Fruit fly (Drosophila melanogaster): Measurements from ENCODE around the gene rept.

rept gene

dm6 chr3L:19294613-19295299, 39.6 kb downstream of the rept start (continued):
- no peak for TF ChIP-seq CG8359 (GFP tag; optimal IDR thresholded peaks at IDR 0.05; ENCODE audit: borderline replicate concordance)
- TF ChIP-seq gt (GFP tag; IDR thresholded peaks at IDR 0.05), result no peak
- no peak for TF ChIP-seq TFAM (GFP tag; optimal IDR thresholded peaks at IDR 0.05)
- no peak for TF ChIP-seq ftz-f1 (GFP tag; optimal IDR thresholded peaks at IDR 0.05)
- peak; percentile 6; the same call in 1 of the 2 replicates for TF ChIP-seq Nf-YA (GFP tag; IDR thresholded peaks at IDR 0.05)
- TF ChIP-seq Ptx1 (GFP tag; IDR thresholded peaks at IDR 0.05), result no peak
- no peak for TF ChIP-seq CG1024 (GFP tag; IDR thresholded peaks at IDR 0.05)
- no peak for TF ChIP-seq hbn (GFP tag; IDR thresholded peaks at IDR 0.05; ENCODE audit: partially characterized antibody)
- no peak for TF ChIP-seq disco-r (GFP tag; optimal IDR thresholded peaks at IDR 0.05)
- no peak for TF ChIP-seq B-H1 (GFP tag; IDR thresholded peaks at IDR 0.05)
- no peak for TF ChIP-seq Optix (GFP tag; IDR thresholded peaks at IDR 0.05)
- no peak for TF ChIP-seq CG31441 (GFP tag; IDR thresholded peaks at IDR 0.05)
- no peak for TF ChIP-seq twi (tag; optimal IDR thresholded peaks at IDR 0.05)
- TF ChIP-seq sr (GFP tag; IDR thresholded peaks at IDR 0.05), result no peak
- TF ChIP-seq Taf1 (GFP tag; IDR thresholded peaks at IDR 0.05), result no peak
- TF ChIP-seq vvl (GFP tag; IDR thresholded peaks at IDR 0.05), result 0 out of 2 replicates have a peak, but pooled peaks have one; percentile 5
- no peak for TF ChIP-seq B-H2 (GFP tag; optimal IDR thresholded peaks at IDR 0.05)
- TF ChIP-seq CG4404 (GFP tag; IDR thresholded peaks at IDR 0.05), result no peak
- no peak for TF ChIP-seq CG10431 (GFP tag; optimal IDR thresholded peaks at IDR 0.05)
- TF ChIP-seq Xrp1 (GFP tag; IDR thresholded peaks at IDR 0.05), result peak; percentile 1; the same call in 1 of the 2 replicates
- no peak for TF ChIP-seq CG9817 (tag; optimal IDR thresholded peaks at IDR 0.05)
- no peak for TF ChIP-seq ab (GFP tag; optimal IDR thresholded peaks at IDR 0.05)
- TF ChIP-seq CG10366 (GFP tag; IDR thresholded peaks at IDR 0.05), result no peak
- peak; percentile 80 for TF ChIP-seq Sin3A (optimal IDR thresholded peaks at IDR 0.05)
- TF ChIP-seq CG11696 (GFP tag; IDR thresholded peaks at IDR 0.05), result no peak
- TF ChIP-seq CG15601 (tag; optimal IDR thresholded peaks at IDR 0.05), result no peak
- no peak for TF ChIP-seq CG5953 (GFP tag; IDR thresholded peaks at IDR 0.05)
- TF ChIP-seq slou (GFP tag; optimal IDR thresholded peaks at IDR 0.05), result no peak
- no peak for TF ChIP-seq Fer3 (tag; optimal IDR thresholded peaks at IDR 0.05)
- TF ChIP-seq chm (GFP tag; IDR thresholded peaks at IDR 0.05), result no peak
- TF ChIP-seq tin (GFP tag; optimal IDR thresholded peaks at IDR 0.05), result no peak
- TF ChIP-seq al (GFP tag; IDR thresholded peaks at IDR 0.05), result no peak
- TF ChIP-seq Neu2 (GFP tag; optimal IDR thresholded peaks at IDR 0.05; ENCODE audit: borderline replicate concordance), result no peak
- TF ChIP-seq Hr51 (GFP tag; optimal IDR thresholded peaks at IDR 0.05), result no peak
- TF ChIP-seq crp (GFP tag; optimal IDR thresholded peaks at IDR 0.05), result peak; percentile 75 to 96
- TF ChIP-seq CG3163 (GFP tag; optimal IDR thresholded peaks at IDR 0.05), result peak; percentile 8
- no peak for TF ChIP-seq HLH4C (GFP tag; IDR thresholded peaks at IDR 0.05; ENCODE audit: partially characterized antibody)
- no peak for TF ChIP-seq otp (GFP tag; IDR thresholded peaks at IDR 0.05)
- TF ChIP-seq CG11456 (GFP tag; IDR thresholded peaks at IDR 0.05), result no peak
- no peak for TF ChIP-seq ttk (GFP tag; IDR thresholded peaks at IDR 0.05)
- TF ChIP-seq Rfx (GFP tag; IDR thresholded peaks at IDR 0.05), result no peak
- no peak for TF ChIP-seq lilli (GFP tag; optimal IDR thresholded peaks at IDR 0.05)
- no peak for TF ChIP-seq CG8478 (optimal IDR thresholded peaks at IDR 0.05)
- no peak for TF ChIP-seq Tbp (GFP tag; optimal IDR thresholded peaks at IDR 0.05)
- peak; percentile 0 for TF ChIP-seq gfzf (GFP tag; optimal IDR thresholded peaks at IDR 0.05)
- no peak for TF ChIP-seq CG4707 (GFP tag; optimal IDR thresholded peaks at IDR 0.05)
- no peak for TF ChIP-seq Atf-2 (GFP tag; optimal IDR thresholded peaks at IDR 0.05)
- no peak for TF ChIP-seq BtbVII (GFP tag; optimal IDR thresholded peaks at IDR 0.05)
- no peak for TF ChIP-seq CG13123 (GFP tag; optimal IDR thresholded peaks at IDR 0.05)
- TF ChIP-seq CG2875 (GFP tag; optimal IDR thresholded peaks at IDR 0.05), result peak; percentile 1
- TF ChIP-seq Awh (GFP tag; IDR thresholded peaks at IDR 0.05), result no peak
- TF ChIP-seq tio (GFP tag; optimal IDR thresholded peaks at IDR 0.05), result no peak

Data from whole organism, embryonic.